Worm (Caenorhabditis elegans): Measurements from ENCODE around the gene ipla-3.

DNA sequence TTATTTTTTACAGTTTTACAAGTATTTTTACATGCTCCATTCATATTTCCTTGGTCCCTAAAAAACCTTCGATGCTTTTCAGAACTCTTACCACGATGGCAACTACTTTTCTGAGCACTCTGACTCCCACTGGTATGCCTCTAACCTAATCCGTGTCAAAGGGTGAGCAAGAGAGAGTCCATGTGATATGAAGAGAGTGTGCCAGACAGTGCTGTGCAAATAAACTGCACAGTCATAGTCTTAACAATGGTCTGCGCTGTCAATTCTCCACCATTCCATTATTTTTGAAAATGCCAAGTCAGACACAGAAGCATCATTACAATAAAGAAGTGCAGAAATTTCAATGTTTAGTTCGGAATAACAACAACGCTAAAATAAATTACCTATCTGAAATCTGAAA is 16.2 kb upstream of the ipla-3 start:
- TF ChIP-seq snpc-4 (tag; optimal IDR thresholded peaks at IDR 0.05) (no peak), nhr-10 (tag; optimal IDR thresholded peaks at IDR 0.05) (no peak), nhr-11 (tag; optimal IDR thresholded peaks at IDR 0.05) (no peak), zag-1 (tag; optimal IDR thresholded peaks at IDR 0.05) (no peak), unc-62 (GFP tag; optimal IDR thresholded peaks at IDR 0.05 in 1 of 2) (no peak), unc-62 (tag; optimal IDR thresholded peaks at IDR 0.05) (no peak), R02D3.7 (tag; optimal IDR thresholded peaks at IDR 0.05) (no peak), nhr-77 (tag; optimal IDR thresholded peaks at IDR 0.05) (no peak), ama-1 (optimal IDR thresholded peaks at IDR 0.05) (no peak), egl-43 (GFP tag; IDR thresholded peaks at IDR 0.05) (no peak), egl-27 (tag; optimal IDR thresholded peaks at IDR 0.05) (no peak)
